Fruit fly (Drosophila melanogaster) whole organism, larva: ENCODE data around the gene CG4830.
A peak's percentile ranks its signal among the peaks of the same experiment; 100 is the strongest.

ENCODE experiments used
- noc ChIP-seq: fragments of 200-800 bp; sonication (Bioruptor generic); optimal IDR thresholded peaks from 3 replicates; lab custom pipeline; 2019; ENCODE audit warnings: missing biosample characterization, mild to moderate bottlenecking, missing genetic modification characterization, moderate library complexity

CG4830 gene

dm6 chr3R:12221366-12221916 lies 11.3 kb upstream of the CG4830 start, which contains the start of gene CG4860:
Gene CG4860 (minus strand): TSS chr3R:12221464.
- TF ChIP-seq noc (tag; lab: Kevin White, UChicago), result peak; percentile 91

DNA sequence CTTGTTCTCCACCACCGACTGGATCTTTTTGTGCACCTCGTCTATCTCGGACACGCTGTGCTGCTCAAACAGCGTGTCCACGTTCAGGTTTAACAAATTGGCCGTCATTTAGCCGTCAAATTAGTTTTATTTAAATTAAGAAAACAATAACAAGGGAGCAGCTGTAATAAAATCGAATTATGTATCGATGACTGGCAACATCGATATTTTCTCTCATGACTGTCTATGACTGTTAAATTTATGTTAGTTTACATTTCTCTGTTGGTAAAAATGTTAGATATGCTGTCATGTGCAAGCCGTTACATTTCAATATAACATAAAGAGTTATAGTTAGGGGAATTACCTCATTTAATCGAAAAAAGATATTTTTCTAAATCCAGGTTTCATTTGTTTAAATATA lies 9.3 kb upstream of the CG4830 start, which contains the start of gene Cog1:
Gene Cog1 (minus strand): TSS at position 190 of the 400 bp plus-strand sequence.
- no peak for TF ChIP-seq noc (tag; lab: Kevin White, UChicago)

dm6 chr3R:12214201-12214600 lies 4.0 kb upstream of the CG4830 start, which contains the start of gene CG14742:
Gene CG14742 (plus strand): TSS chr3R:12214501.
- no peak for TF ChIP-seq noc (tag; lab: Kevin White, UChicago)

- TF ChIP-seq noc (tag; lab: Kevin White, UChicago), result no peak
Measured at dm6 chr3R:12211552-12211951, 1.4 kb upstream of the CG4830 start.

DNA sequence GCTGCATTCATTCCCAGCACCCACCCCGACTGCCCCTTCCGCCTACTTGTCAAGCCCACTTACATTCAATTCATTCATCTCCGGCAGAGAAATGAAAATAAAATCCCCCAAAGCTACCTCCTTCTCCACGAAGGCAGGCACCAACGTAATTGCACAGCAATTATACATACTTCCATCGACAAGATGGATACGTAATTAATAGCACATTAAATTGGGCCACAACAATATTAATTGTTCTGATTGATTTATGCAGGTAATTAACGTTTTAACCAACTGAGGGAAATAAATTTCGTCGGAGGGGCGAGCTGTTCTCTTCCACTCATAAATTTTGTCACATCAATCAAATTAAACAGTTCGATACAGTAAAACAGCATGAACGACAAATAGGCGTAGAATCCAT lies 12.5 kb downstream of the CG4830 start, which contains the start of gene Adk1:
Gene Adk1 (plus strand): TSS at position 301 of the 400 bp plus-strand sequence.
- no peak for TF ChIP-seq noc (tag; lab: Kevin White, UChicago)

DNA sequence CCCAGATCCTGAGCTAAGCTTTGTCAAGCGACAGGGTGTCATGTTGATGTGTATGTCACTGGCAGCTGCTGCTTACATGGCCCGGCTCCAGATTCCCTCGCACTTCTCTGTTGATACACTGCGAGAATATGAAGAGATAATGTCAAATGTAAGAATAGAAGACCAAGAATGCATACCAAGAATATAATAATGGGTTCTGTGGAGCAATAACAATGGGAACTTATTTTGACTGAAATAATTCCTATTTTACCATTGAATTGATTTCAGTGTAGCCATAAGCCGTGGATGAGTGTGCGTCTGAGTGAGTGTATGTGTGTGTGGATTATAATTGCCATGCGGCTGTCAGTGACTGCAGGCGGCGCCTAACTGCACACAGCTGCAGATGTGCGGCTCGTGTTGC lies 14.1 kb downstream of the CG4830 start:
- TF ChIP-seq noc (tag; lab: Kevin White, UChicago), result no peak

DNA sequence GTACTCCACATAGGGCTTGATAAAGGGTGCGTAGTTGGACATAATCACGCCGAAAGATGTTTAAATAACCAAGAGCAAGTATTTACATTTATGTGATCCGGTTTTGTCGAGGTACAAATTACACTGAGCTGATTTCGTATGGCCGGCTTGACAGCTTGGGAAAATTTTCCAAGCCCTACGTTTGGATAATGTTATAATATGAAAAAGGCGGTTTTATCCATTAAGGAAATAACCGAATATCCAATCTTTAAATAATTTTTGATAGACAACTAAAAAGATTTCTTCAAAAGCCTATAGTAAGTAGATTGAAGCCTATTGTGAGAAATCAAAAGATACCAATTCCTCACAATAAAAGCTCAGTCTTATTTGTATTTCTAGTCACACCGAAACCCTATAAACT lies 15.2 kb downstream of the CG4830 start, which contains the start of the genes eIF3d2 and CG43450:
Gene eIF3d2 (minus strand): TSS at position 101 of the 400 bp plus-strand sequence.
Gene CG43450 (plus strand): TSS at position 384 of the 400 bp plus-strand sequence.
- TF ChIP-seq noc (tag; lab: Kevin White, UChicago), result no peak

DNA sequence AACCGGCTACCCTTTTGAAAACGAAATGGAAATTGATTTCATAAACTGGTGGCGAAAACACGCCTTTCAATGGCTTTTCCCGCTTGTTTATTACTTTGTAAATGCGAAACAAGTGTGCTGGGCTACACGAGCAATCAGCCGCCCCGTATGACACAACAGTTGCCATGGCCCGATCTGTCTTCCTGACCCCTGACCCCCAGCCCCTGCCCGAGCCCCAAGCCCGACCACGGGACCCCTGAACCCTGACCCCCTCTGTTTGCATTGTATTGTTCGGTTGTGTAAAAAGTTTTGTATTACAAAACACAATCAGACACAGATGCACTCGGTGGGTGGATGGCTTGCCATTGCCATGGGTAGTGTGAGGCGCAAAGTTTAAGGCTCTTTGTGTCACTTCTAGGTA lies 24.5 kb downstream of the CG4830 start:
- no peak for TF ChIP-seq noc (tag; lab: Kevin White, UChicago)

- TF ChIP-seq noc (tag; lab: Kevin White, UChicago), result no peak
Measured at dm6 chr3R:12168348-12168747, 41.8 kb downstream of the CG4830 start.

dm6 chr3R:12166086-12166485 lies 44.1 kb downstream of the CG4830 start, which contains the start of gene Cpn:
Gene Cpn (minus strand): TSS chr3R:12166186.
- no peak for TF ChIP-seq noc (tag; lab: Kevin White, UChicago)

- TF ChIP-seq noc (tag; lab: Kevin White, UChicago), result no peak
Measured at dm6 chr3R:12158495-12158894, 51.7 kb downstream of the CG4830 start, which contains the start of gene dpr15. Gene dpr15 (minus strand): TSS chr3R:12158595.
